Fruit fly (Drosophila melanogaster): ENCODE results near the gene CG11694.

DNA sequence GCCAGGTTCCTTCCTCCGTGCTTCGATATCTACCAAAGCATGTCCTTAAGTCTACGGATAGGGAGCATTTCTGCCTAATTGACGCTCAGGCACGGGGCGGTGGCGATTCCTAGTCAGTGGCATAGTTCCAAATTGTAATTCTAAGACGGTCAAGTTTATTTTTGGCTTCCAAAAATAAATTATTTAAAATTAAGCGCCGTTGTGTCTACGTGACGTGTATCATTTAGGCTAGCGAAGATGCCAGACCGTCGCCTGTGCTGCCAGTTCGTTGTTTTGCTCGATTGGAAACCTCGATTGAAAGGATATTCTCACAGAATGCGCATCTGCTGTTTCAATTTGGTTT, 37.1 kb upstream of the CG11694 start:
- TF ChIP-seq CTCF (optimal IDR thresholded peaks at IDR 0.05) (no peak), CG8478 (optimal IDR thresholded peaks at IDR 0.05) (no peak)
